Fruit fly (Drosophila melanogaster) whole organism: ENCODE measurements around the gene CG12290.

Experiments used
- CG8478 ChIP-seq: fragments of >200 bp; optimal IDR thresholded peaks from 2 replicates; lab custom pipeline; 2018; ENCODE audit warnings: inconsistent platforms
- pan ChIP-seq: fragments of >200 bp; optimal IDR thresholded peaks from 2 replicates; lab custom pipeline; 2017
- usp ChIP-seq: fragments of >200 bp; optimal IDR thresholded peaks from 2 replicates; lab custom pipeline; 2017; ENCODE audit warnings: missing biosample characterization, missing genetic modification characterization, mixed read lengths

dm6 chr3R:26253792-26254191 lies 23.7 kb downstream of the CG12290 start:
- TF ChIP-seq usp (GFP tag; lab: Kevin White, UChicago) = no peak
- TF ChIP-seq pan (lab: Kevin White, UChicago) = no peak
- TF ChIP-seq CG8478 = no peak
